Worm (Caenorhabditis elegans) whole organism, L4/young adult: ENCODE data around the gene gtbp-1.

Experiments
- W03F9.2 ChIP-seq: fragments of 150-350 bp; optimal IDR thresholded peaks from 2 replicates; lab custom pipeline; 2014; ENCODE audit warnings: missing biosample characterization, missing genetic modification characterization
- dao-5 ChIP-seq: sonication (generic microtip); optimal IDR thresholded peaks from 2 replicates; lab custom pipeline; 2016; ENCODE audit warnings: missing genotype, missing genetic modification characterization, moderate library complexity, missing compliant biosample characterization
- him-1 ChIP-seq: sonication (generic microtip); optimal IDR thresholded peaks from 2 replicates; lab custom pipeline; 2016; ENCODE audit warnings: missing genotype, missing genetic modification reagents, missing genetic modification characterization, missing compliant biosample characterization

gtbp-1 gene

DNA sequence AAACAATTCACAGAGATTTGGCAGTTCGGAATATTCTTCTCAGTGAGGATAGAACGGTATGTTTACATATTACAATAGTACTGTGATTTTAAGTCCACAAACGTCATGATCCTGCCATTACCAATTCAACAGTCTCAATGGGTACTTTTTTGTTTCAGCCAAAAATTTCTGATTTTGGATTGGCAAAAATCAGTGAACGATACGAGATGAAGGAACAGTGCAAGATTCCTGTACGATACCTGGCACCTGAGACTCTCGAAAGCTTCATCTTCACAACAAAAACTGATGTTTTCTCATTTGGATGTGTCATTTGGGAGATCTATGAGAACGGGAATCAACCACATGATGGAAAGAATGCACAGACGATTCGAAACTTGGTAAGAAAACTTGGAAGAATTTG is 50.8 kb downstream of the gtbp-1 start:
- TF ChIP-seq dao-5 = no peak
- TF ChIP-seq W03F9.2 (tag; lab: Kevin White, UChicago) = no peak
- TF ChIP-seq him-1 (tag; lab: Kevin White, UChicago) = no peak
